Fruit fly (Drosophila melanogaster): ENCODE measurements around the gene HisCl1.

dm6 chr3R:11833406-11833805, 46.4 kb downstream of the HisCl1 start:
- TF ChIP-seq CG6792 (GFP tag; optimal IDR thresholded peaks at IDR 0.05) (no peak), CG16779 (tag; optimal IDR thresholded peaks at IDR 0.05) (no peak), CG3919 (GFP tag; optimal IDR thresholded peaks at IDR 0.05) (no peak), Gug (GFP tag; IDR thresholded peaks at IDR 0.05) (no peak), CG34406 (GFP tag; optimal IDR thresholded peaks at IDR 0.05) (no peak), svp (GFP tag) (no peak), dsx (GFP tag; optimal IDR thresholded peaks at IDR 0.05; ENCODE audit: poor library complexity, severe bottlenecking) (peak; percentile 34), CG7368 (GFP tag; optimal IDR thresholded peaks at IDR 0.05) (no peak), fkh (GFP tag; optimal IDR thresholded peaks at IDR 0.05) (no peak), CG11762 (GFP tag; optimal IDR thresholded peaks at IDR 0.05; ENCODE audit: insufficient read depth) (no peak), OdsH (GFP tag; optimal IDR thresholded peaks at IDR 0.05) (no peak), cyc (GFP tag; optimal IDR thresholded peaks at IDR 0.05) (no peak), Eip93F (GFP tag; optimal IDR thresholded peaks at IDR 0.05) (no peak)

All from whole organism, prepupa.